Worm (Caenorhabditis elegans) whole organism, midembryonic: ENCODE data around the gene F13E9.12.

Experiments used
- T22C8.4 ChIP-seq: fragments of 200-800 bp; sonication (Bioruptor generic); IDR thresholded peaks from 2 replicates; pipeline ENCODE4 v1.3.6; 2022; ENCODE audit warnings: missing genetic modification characterization, missing compliant biosample characterization
- cog-1 ChIP-seq: sonication (generic microtip); optimal IDR thresholded peaks from 2 replicates; lab custom pipeline; 2016; ENCODE audit warnings: missing genetic modification characterization, missing compliant biosample characterization
- flt-1 ChIP-seq: fragments of 200-800 bp; sonication (Bioruptor generic); IDR thresholded peaks from 2 replicates; pipeline ENCODE4 v1.3.6; 2022; ENCODE audit warnings: missing genetic modification characterization, missing compliant biosample characterization
- klf-2 ChIP-seq: fragments of 200-800 bp; sonication (Bioruptor generic); conservative IDR thresholded peaks from 2 replicates; pipeline ENCODE4 v1.3.6; 2022; ENCODE audit warnings: missing genetic modification reagents, missing genetic modification characterization, missing compliant biosample characterization
- med-1 ChIP-seq: sonication (generic microtip); optimal IDR thresholded peaks from 2 replicates; lab custom pipeline; 2017; ENCODE audit warnings: missing genetic modification characterization, mild to moderate bottlenecking, missing compliant biosample characterization, antibody characterized with exemption, missing genetic modification reagents; ENCODE audit not compliant: insufficient read depth
- ref-1 ChIP-seq: fragments of 200-800 bp; sonication (Bioruptor generic); conservative IDR thresholded peaks from 2 replicates; pipeline ENCODE4 v1.3.6; 2022; ENCODE audit warnings: missing genetic modification reagents, missing genetic modification characterization, missing compliant biosample characterization
- tab-1 ChIP-seq: fragments of 200-800 bp; sonication (Bioruptor generic); IDR thresholded peaks from 2 replicates; pipeline ENCODE4 v1.3.6; 2022; ENCODE audit warnings: missing genetic modification characterization, missing compliant biosample characterization
- ztf-23 ChIP-seq: fragments of 200-800 bp; sonication (Bioruptor generic); IDR thresholded peaks from 2 replicates; pipeline ENCODE4 v1.3.6; 2022; ENCODE audit warnings: missing genetic modification reagents, missing genetic modification characterization, missing compliant biosample characterization
- ztf-29 ChIP-seq: fragments of 200-800 bp; sonication (Bioruptor generic); IDR thresholded peaks from 2 replicates; pipeline ENCODE4 v1.3.6; 2022; ENCODE audit warnings: missing genetic modification reagents, missing genetic modification characterization, missing compliant biosample characterization

F13E9.12 gene

ce11 chrIV:10874527-10874926 lies at the start of gene F13E9.12:
F13E9.12 (minus strand) TSS chrIV:10874627.
- TF ChIP-seq T22C8.4 (GFP tag; lab: Robert Waterston, UW), result no peak
- TF ChIP-seq ref-1 (GFP tag; lab: Robert Waterston, UW), result no peak
- no peak for TF ChIP-seq med-1 (GFP tag; lab: Kevin White, UChicago)
- TF ChIP-seq cog-1 (tag; lab: Kevin White, UChicago), result no peak

- TF ChIP-seq klf-2, result no peak
- TF ChIP-seq T22C8.4 (GFP tag; lab: Robert Waterston, UW), result no peak
- TF ChIP-seq ztf-29 (GFP tag; lab: Robert Waterston, UW), result no peak
- TF ChIP-seq cog-1 (tag; lab: Kevin White, UChicago), result no peak
- no peak for TF ChIP-seq ref-1 (GFP tag; lab: Robert Waterston, UW)
- TF ChIP-seq med-1 (GFP tag; lab: Kevin White, UChicago), result no peak
- no peak for TF ChIP-seq flt-1 (GFP tag; lab: Robert Waterston, UW)
- TF ChIP-seq ztf-23, result no peak
- TF ChIP-seq tab-1 (GFP tag; lab: Robert Waterston, UW), result no peak
These were observed 45.3 kb upstream of the F13E9.12 start, which contains the start of gene rbr-2 for ce11 chrIV:10919770-10920169. rbr-2 (plus strand) TSS chrIV:10920070.

ce11 chrIV:10918877-10919560 lies 44.6 kb upstream of the F13E9.12 start:
- peak; percentile 50; the same call in 1 of the 2 replicates for TF ChIP-seq flt-1 (GFP tag; lab: Robert Waterston, UW)
- TF ChIP-seq ztf-23, result no peak
- TF ChIP-seq ref-1 (GFP tag; lab: Robert Waterston, UW), result no peak
- TF ChIP-seq med-1 (GFP tag; lab: Kevin White, UChicago), result no peak
- TF ChIP-seq cog-1 (tag; lab: Kevin White, UChicago), result peak; percentile 39
- no peak for TF ChIP-seq ztf-29 (GFP tag; lab: Robert Waterston, UW)
- TF ChIP-seq tab-1 (GFP tag; lab: Robert Waterston, UW), result no peak
- no peak for TF ChIP-seq T22C8.4 (GFP tag; lab: Robert Waterston, UW)
- no peak for TF ChIP-seq klf-2

- TF ChIP-seq cog-1 (tag; lab: Kevin White, UChicago), result no peak
- TF ChIP-seq ref-1 (GFP tag; lab: Robert Waterston, UW), result no peak
- no peak for TF ChIP-seq ztf-29 (GFP tag; lab: Robert Waterston, UW)
- no peak for TF ChIP-seq klf-2
- no peak for TF ChIP-seq med-1 (GFP tag; lab: Kevin White, UChicago)
- no peak for TF ChIP-seq tab-1 (GFP tag; lab: Robert Waterston, UW)
- TF ChIP-seq flt-1 (GFP tag; lab: Robert Waterston, UW), result no peak
- TF ChIP-seq T22C8.4 (GFP tag; lab: Robert Waterston, UW), result no peak
- TF ChIP-seq ztf-23, result no peak
These were observed 41.7 kb upstream of the F13E9.12 start for ce11 chrIV:10916134-10916533.

- TF ChIP-seq med-1 (GFP tag; lab: Kevin White, UChicago), result no peak
- TF ChIP-seq tab-1 (GFP tag; lab: Robert Waterston, UW), result no peak
- no peak for TF ChIP-seq T22C8.4 (GFP tag; lab: Robert Waterston, UW)
These were observed 41.0 kb upstream of the F13E9.12 start, which contains the start of gene ZK593.3 for ce11 chrIV:10915388-10915787. ZK593.3 (plus strand) TSS chrIV:10915688.

ce11 chrIV:10913081-10913480 lies 38.7 kb upstream of the F13E9.12 start, which contains the start of gene ZK593.2:
ZK593.2 (plus strand) TSS chrIV:10913381.
- TF ChIP-seq T22C8.4 (GFP tag; lab: Robert Waterston, UW), result no peak
- TF ChIP-seq ztf-23, result no peak
- no peak for TF ChIP-seq med-1 (GFP tag; lab: Kevin White, UChicago)
- no peak for TF ChIP-seq ztf-29 (GFP tag; lab: Robert Waterston, UW)
- TF ChIP-seq flt-1 (GFP tag; lab: Robert Waterston, UW), result no peak
- no peak for TF ChIP-seq ref-1 (GFP tag; lab: Robert Waterston, UW)
- TF ChIP-seq klf-2, result no peak
- no peak for TF ChIP-seq cog-1 (tag; lab: Kevin White, UChicago)
- no peak for TF ChIP-seq tab-1 (GFP tag; lab: Robert Waterston, UW)

ce11 chrIV:10909708-10910107 lies 35.3 kb upstream of the F13E9.12 start, which contains the start of gene pyk-2:
pyk-2 (plus strand) TSS chrIV:10909913.
- TF ChIP-seq tab-1 (GFP tag; lab: Robert Waterston, UW) (no peak), T22C8.4 (GFP tag; lab: Robert Waterston, UW) (no peak), ref-1 (GFP tag; lab: Robert Waterston, UW) (no peak), flt-1 (GFP tag; lab: Robert Waterston, UW) (no peak), cog-1 (tag; lab: Kevin White, UChicago) (no peak), ztf-29 (GFP tag; lab: Robert Waterston, UW) (no peak), ztf-23 (no peak)

ce11 chrIV:10909206-10909605 lies 34.8 kb upstream of the F13E9.12 start, which contains the start of gene ZK596.2:
ZK596.2 (minus strand) TSS chrIV:10909306.
- TF ChIP-seq med-1 (GFP tag; lab: Kevin White, UChicago) (no peak), ref-1 (GFP tag; lab: Robert Waterston, UW) (no peak), klf-2 (no peak), ztf-23 (no peak), flt-1 (GFP tag; lab: Robert Waterston, UW) (no peak), cog-1 (tag; lab: Kevin White, UChicago) (no peak), tab-1 (GFP tag; lab: Robert Waterston, UW) (no peak), T22C8.4 (GFP tag; lab: Robert Waterston, UW) (no peak), ztf-29 (GFP tag; lab: Robert Waterston, UW) (no peak)

ce11 chrIV:10904282-10904681 lies 29.9 kb upstream of the F13E9.12 start, which contains the start of gene ZK596.3:
ZK596.3 (minus strand) TSS chrIV:10904382.
- TF ChIP-seq T22C8.4 (GFP tag; lab: Robert Waterston, UW), result no peak
- TF ChIP-seq tab-1 (GFP tag; lab: Robert Waterston, UW), result no peak
- no peak for TF ChIP-seq klf-2
- no peak for TF ChIP-seq med-1 (GFP tag; lab: Kevin White, UChicago)
- no peak for TF ChIP-seq ref-1 (GFP tag; lab: Robert Waterston, UW)
- no peak for TF ChIP-seq ztf-23
- TF ChIP-seq cog-1 (tag; lab: Kevin White, UChicago), result no peak
- TF ChIP-seq flt-1 (GFP tag; lab: Robert Waterston, UW), result no peak
- no peak for TF ChIP-seq ztf-29 (GFP tag; lab: Robert Waterston, UW)
